Worm (Caenorhabditis elegans) whole organism, late embryonic: ENCODE results near the gene F15B9.6.
"Not testable (repeated sequence)": the region's sequence is repeated elsewhere in the genome, so short reads cannot be mapped to it uniquely, and the experiment has no call there.

Source experiments
- Y22D7AL.16 ChIP-seq: sonication (generic microtip); optimal IDR thresholded peaks from 2 replicates; lab custom pipeline; 2016; ENCODE audit warnings: missing genetic modification characterization, missing compliant biosample characterization
- fkh-6 ChIP-seq: sonication (generic microtip); optimal IDR thresholded peaks from 2 replicates; lab custom pipeline; 2016; ENCODE audit warnings: missing genetic modification characterization, missing compliant biosample characterization
- hlh-30 ChIP-seq: sonication (generic microtip); optimal IDR thresholded peaks from 2 replicates; lab custom pipeline; 2017; ENCODE audit warnings: antibody characterized with exemption, missing genetic modification characterization, missing compliant biosample characterization; ENCODE audit not compliant: insufficient read depth

- not testable (repeated sequence) for TF ChIP-seq fkh-6, Y22D7AL.16, hlh-30 (tag; lab: Kevin White, UChicago)
These were observed 46.0 kb upstream of the F15B9.6 start, which contains the start of gene R186.8 for ce11 chrV:12967925-12968327.
